Worm (Caenorhabditis elegans): Measurements from ENCODE around the gene nlp-59.

The nlp-59 gene

DNA sequence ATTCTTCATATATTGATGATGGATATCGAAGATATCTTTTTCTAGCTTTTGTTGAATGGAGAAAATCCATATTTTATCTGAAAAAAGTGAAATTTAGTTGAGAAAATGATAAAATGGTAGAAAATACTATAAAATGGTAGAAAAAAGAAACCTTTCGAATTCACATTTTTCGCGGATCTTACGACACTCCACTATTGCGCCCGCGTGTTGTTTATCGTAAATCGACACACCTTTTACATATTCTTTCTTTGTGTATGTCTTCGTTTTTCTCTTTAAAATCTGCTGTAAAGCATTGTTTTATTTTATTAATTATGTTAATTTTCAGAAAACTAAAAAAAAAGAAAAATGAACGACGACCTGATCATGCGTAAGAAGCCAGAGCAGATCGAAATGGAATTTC lies 19.6 kb downstream of the nlp-59 start, which contains the start of the genes cdt-2 and T01C3.2:
cdt-2 (minus strand) TSS at position 284 of the 400 bp plus-strand sequence.
T01C3.2 (plus strand) TSS at position 326 of the 400 bp plus-strand sequence.
- TF ChIP-seq nhr-28 (tag; optimal IDR thresholded peaks at IDR 0.05) (no peak), skn-1 (tag; optimal IDR thresholded peaks at IDR 0.05) (peak; percentile 23), nhr-19 (GFP tag; conservative IDR thresholded peaks at IDR 0.05) (peak; percentile 9; the same call in 1 of the 2 replicates), alr-1 (tag; optimal IDR thresholded peaks at IDR 0.05; ENCODE audit: borderline replicate concordance) (no peak), rnt-1 (tag; optimal IDR thresholded peaks at IDR 0.05) (peak; percentile 40), ceh-82 (tag; optimal IDR thresholded peaks at IDR 0.05) (peak in 2 of 3 experiments; percentile 29 to 44), dsc-1 (tag; optimal IDR thresholded peaks at IDR 0.05) (peak; percentile 25), xbp-1 (tag; optimal IDR thresholded peaks at IDR 0.05) (peak; percentile 33), zip-4 (GFP tag; optimal IDR thresholded peaks at IDR 0.05) (no peak), tbx-2 (tag; optimal IDR thresholded peaks at IDR 0.05) (peak; percentile 22), lin-15B (tag; optimal IDR thresholded peaks at IDR 0.05) (peak; percentile 24), C34B4.2 (tag; optimal IDR thresholded peaks at IDR 0.05) (no peak), dpl-1 (GFP tag; optimal IDR thresholded peaks at IDR 0.05) (peak; percentile 76 to 89 (median 85)), C16A3.4 (tag; optimal IDR thresholded peaks at IDR 0.05) (peak; percentile 18), ama-1 (optimal IDR thresholded peaks at IDR 0.05) (no peak), aly-2 (tag; optimal IDR thresholded peaks at IDR 0.05) (no peak), lsy-2 (tag; optimal IDR thresholded peaks at IDR 0.05) (peak; percentile 53 to 74), mef-2 (tag; optimal IDR thresholded peaks at IDR 0.05) (no peak), nhr-85 (tag) (peak; percentile 4), F16B12.6 (tag; optimal IDR thresholded peaks at IDR 0.05) (peak; percentile 17), hlh-4 (tag; optimal IDR thresholded peaks at IDR 0.05) (no peak), jun-1 (tag; optimal IDR thresholded peaks at IDR 0.05) (no peak), fos-1 (tag; optimal IDR thresholded peaks at IDR 0.05) (no peak), lin-35 (GFP tag; optimal IDR thresholded peaks at IDR 0.05) (peak; percentile 82 to 92), nhr-71 (tag; optimal IDR thresholded peaks at IDR 0.05) (peak; percentile 50), lir-3 (tag; optimal IDR thresholded peaks at IDR 0.05; ENCODE audit: poor library complexity) (no peak), aha-1 (tag; optimal IDR thresholded peaks at IDR 0.05) (no peak), sup-37 (GFP tag; optimal IDR thresholded peaks at IDR 0.05) (no peak), nhr-90 (tag; optimal IDR thresholded peaks at IDR 0.05; ENCODE audit: poor library complexity) (peak; percentile 16), nhr-20 (tag; optimal IDR thresholded peaks at IDR 0.05) (peak; percentile 35), isw-1 (GFP tag; IDR thresholded peaks at IDR 0.05) (no peak; the same call in 1 of the 2 replicates), lin-39 (tag; optimal IDR thresholded peaks at IDR 0.05) (no peak), ztf-4 (tag; optimal IDR thresholded peaks at IDR 0.05) (no peak), nhr-47 (tag; optimal IDR thresholded peaks at IDR 0.05) (peak; percentile 48), unc-86 (tag; optimal IDR thresholded peaks at IDR 0.05) (peak; percentile 12), grh-1 (GFP tag; IDR thresholded peaks at IDR 0.05) (no peak), swsn-7 (tag; optimal IDR thresholded peaks at IDR 0.05) (peak; percentile 43), mab-9 (GFP tag; IDR thresholded peaks at IDR 0.05) (no peak), nhr-84 (tag; optimal IDR thresholded peaks at IDR 0.05) (no peak), unc-62 (GFP tag; optimal IDR thresholded peaks at IDR 0.05) (no peak), snu-23 (GFP tag; optimal IDR thresholded peaks at IDR 0.05) (peak; percentile 56), fkh-8 (tag; optimal IDR thresholded peaks at IDR 0.05) (no peak), elt-3 (tag; optimal IDR thresholded peaks at IDR 0.05) (peak in 1 of 6 experiments; percentile 7), C04F5.9 (tag; optimal IDR thresholded peaks at IDR 0.05) (no peak), irx-1 (tag; optimal IDR thresholded peaks at IDR 0.05) (no peak), nhr-237 (tag; optimal IDR thresholded peaks at IDR 0.05) (no peak), pax-3 (tag; optimal IDR thresholded peaks at IDR 0.05) (no peak), sptf-1 (tag; optimal IDR thresholded peaks at IDR 0.05) (no peak), efl-1 (optimal IDR thresholded peaks at IDR 0.05) (peak; percentile 26 to 86), efl-1 (GFP tag; optimal IDR thresholded peaks at IDR 0.05 in 1 of 2) (peak; percentile 87 to 98)

Data from whole organism, L1 larva.